Worm (Caenorhabditis elegans): ENCODE measurements around the gene math-19.

DNA sequence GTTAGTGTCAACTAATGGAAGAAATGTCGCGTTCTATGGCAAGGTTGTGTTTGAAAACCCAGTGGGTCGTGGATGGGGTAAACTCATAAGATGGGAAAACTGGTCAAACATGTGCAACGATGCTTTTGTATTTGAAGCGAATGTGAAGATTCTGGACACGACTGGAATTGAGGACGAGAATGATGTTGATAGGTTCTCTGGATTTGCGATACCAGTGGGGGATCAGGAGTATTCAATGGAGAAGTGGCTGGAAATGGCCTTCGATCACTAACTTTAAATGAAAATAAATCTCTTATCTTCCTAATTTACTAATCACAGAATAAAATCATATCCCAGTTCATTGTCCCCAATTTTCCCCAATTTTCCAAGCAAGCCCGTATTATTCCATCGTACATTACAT, 12.5 kb downstream of the math-19 start:
- TF ChIP-seq ama-1 (optimal IDR thresholded peaks at IDR 0.05) (no peak), F13C5.2 (tag; optimal IDR thresholded peaks at IDR 0.05) (no peak), tbx-11 (GFP tag; IDR thresholded peaks at IDR 0.05) (no peak), hnd-1 (tag; optimal IDR thresholded peaks at IDR 0.05) (no peak), tbx-37 (GFP tag; conservative IDR thresholded peaks at IDR 0.05) (no peak), ets-7 (tag; optimal IDR thresholded peaks at IDR 0.05) (no peak), hmg-4 (GFP tag; optimal IDR thresholded peaks at IDR 0.05) (no peak), pes-1 (GFP tag; IDR thresholded peaks at IDR 0.05) (no peak), sea-1 (GFP tag; conservative IDR thresholded peaks at IDR 0.05) (no peak), ceh-36 (tag; optimal IDR thresholded peaks at IDR 0.05) (no peak), scrt-1 (GFP tag; IDR thresholded peaks at IDR 0.05) (no peak), aly-1 (tag; optimal IDR thresholded peaks at IDR 0.05) (no peak), flt-1 (GFP tag; IDR thresholded peaks at IDR 0.05) (no peak), tra-4 (tag; optimal IDR thresholded peaks at IDR 0.05) (no peak)

Data from whole organism, early embryonic.